Worm (Caenorhabditis elegans) whole organism, L4/young adult: ENCODE results near the gene K02F6.8.

Experiments used
- dao-5 ChIP-seq: sonication (generic microtip); optimal IDR thresholded peaks from 2 replicates; lab custom pipeline; 2016; ENCODE audit warnings: missing genotype, missing genetic modification characterization, moderate library complexity, missing compliant biosample characterization
- him-1 ChIP-seq: sonication (generic microtip); optimal IDR thresholded peaks from 2 replicates; lab custom pipeline; 2016; ENCODE audit warnings: missing genotype, missing genetic modification reagents, missing genetic modification characterization, missing compliant biosample characterization

DNA sequence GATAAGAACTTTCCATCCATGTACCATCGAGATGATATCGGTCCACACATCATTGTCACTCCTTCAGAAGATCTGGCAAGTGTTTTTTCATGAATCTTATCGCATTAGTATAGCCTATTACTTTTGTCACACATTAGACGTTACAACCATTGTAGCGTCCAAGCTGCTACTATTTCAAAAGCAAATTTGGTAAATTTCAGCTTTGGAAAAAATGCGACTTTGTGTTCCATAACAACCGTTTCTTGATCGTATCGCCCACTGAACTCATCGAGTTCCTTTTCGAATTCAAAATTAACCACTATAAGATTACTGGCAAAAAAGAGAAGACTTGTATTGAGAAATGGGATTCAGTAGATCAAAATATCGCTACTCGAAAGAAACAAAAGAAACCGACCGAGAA is 18.2 kb upstream of the K02F6.8 start:
- TF ChIP-seq him-1 (tag; lab: Kevin White, UChicago) (no peak), dao-5 (tag; lab: Kevin White, UChicago) (no peak)
